Fruit fly (Drosophila melanogaster) whole organism, embryonic: ENCODE results near the gene CG46434.

Source experiments
- Atf-2 ChIP-seq: fragments of 200-800 bp; sonication (Bioruptor generic); optimal IDR thresholded peaks from 2 replicates; lab custom pipeline; 2016; ENCODE audit warnings: missing biosample characterization, missing genetic modification characterization
- Bdp1 ChIP-seq: fragments of 200-800 bp; sonication (Bioruptor generic); optimal IDR thresholded peaks from 3 replicates; lab custom pipeline; 2016; ENCODE audit warnings: missing biosample characterization, missing genetic modification characterization
- CG10543 ChIP-seq: fragments of 200-800 bp; sonication (Bioruptor generic); optimal IDR thresholded peaks from 3 replicates; lab custom pipeline; 2017; ENCODE audit warnings: missing biosample characterization, mild to moderate bottlenecking, missing genetic modification characterization, moderate library complexity
- CG10959 ChIP-seq: fragments of 200-800 bp; sonication (Bioruptor generic); IDR thresholded peaks from 2 replicates; pipeline ENCODE4 v1.3.6; 2022; ENCODE audit warnings: missing biosample characterization, missing genetic modification characterization
- CG11085 ChIP-seq: fragments of 200-800 bp; sonication (Bioruptor generic); IDR thresholded peaks from 2 replicates; pipeline ENCODE4 v1.3.6; 2022; ENCODE audit warnings: missing biosample characterization, missing genetic modification characterization
- CG13287 ChIP-seq: fragments of 200-800 bp; sonication (Bioruptor generic); IDR thresholded peaks from 2 replicates; pipeline ENCODE4 v1.3.6; 2022; ENCODE audit warnings: missing biosample characterization, missing genetic modification characterization; ENCODE audit not compliant: partially characterized antibody
- CG1647 ChIP-seq: fragments of 200-800 bp; sonication (Bioruptor generic); optimal IDR thresholded peaks from 3 replicates; lab custom pipeline; 2016; ENCODE audit warnings: missing biosample characterization, missing genetic modification characterization
- CG16779 ChIP-seq: fragments of 200-800 bp; sonication (Bioruptor generic); IDR thresholded peaks from 2 replicates; pipeline ENCODE4 v1.3.6; 2022; ENCODE audit warnings: missing biosample characterization, missing genetic modification characterization
- CG17612 ChIP-seq: fragments of 200-800 bp; sonication (Bioruptor generic); IDR thresholded peaks from 2 replicates; pipeline ENCODE4 v1.3.6; 2022; ENCODE audit warnings: missing biosample characterization, missing genetic modification characterization
- CG17829 ChIP-seq: fragments of 200-800 bp; optimal IDR thresholded peaks from 2 replicates; lab custom pipeline; 2019; ENCODE audit warnings: missing biosample characterization, mild to moderate bottlenecking, missing genetic modification characterization, moderate library complexity
- CG18011 ChIP-seq: fragments of 200-800 bp; sonication (Bioruptor generic); optimal IDR thresholded peaks from 2 replicates; lab custom pipeline; 2017; ENCODE audit warnings: missing biosample characterization, missing genetic modification characterization, mild to moderate bottlenecking, moderate library complexity, missing genotype
- CG2199 ChIP-seq: fragments of 200-800 bp; sonication (Bioruptor generic); IDR thresholded peaks from 3 replicates; pipeline ENCODE4 v1.3.6; 2022; ENCODE audit warnings: missing biosample characterization, missing genetic modification characterization
- CG30020 ChIP-seq: fragments of 200-800 bp; optimal IDR thresholded peaks from 2 replicates; lab custom pipeline; 2019; ENCODE audit warnings: missing biosample characterization, mild to moderate bottlenecking, missing genetic modification characterization, moderate library complexity
- CG31388 ChIP-seq: fragments of 200-800 bp; sonication (Bioruptor generic); optimal IDR thresholded peaks from 2 replicates; lab custom pipeline; 2016; ENCODE audit warnings: missing biosample characterization, missing genetic modification characterization
- CG3847 ChIP-seq: fragments of 200-800 bp; sonication (Bioruptor generic); IDR thresholded peaks from 2 replicates; pipeline ENCODE4 v1.3.6; 2022; ENCODE audit warnings: missing biosample characterization, missing genetic modification characterization
- CG4282 ChIP-seq: fragments of 200-800 bp; sonication (Bioruptor generic); optimal IDR thresholded peaks from 2 replicates; lab custom pipeline; 2016; ENCODE audit warnings: missing biosample characterization, missing genetic modification characterization
- CG4404 ChIP-seq: fragments of 200-800 bp; sonication (Bioruptor generic); IDR thresholded peaks from 2 replicates; pipeline ENCODE4 v1.3.6; 2022; ENCODE audit warnings: missing biosample characterization, missing genetic modification characterization
- CG4854 ChIP-seq: fragments of 200-800 bp; sonication (Bioruptor generic); optimal IDR thresholded peaks from 2 replicates; lab custom pipeline; 2016; ENCODE audit warnings: missing biosample characterization, missing genetic modification characterization, inconsistent platforms
- CG6813 ChIP-seq: fragments of 200-800 bp; sonication (Bioruptor generic); optimal IDR thresholded peaks from 2 replicates; lab custom pipeline; 2017; ENCODE audit warnings: missing biosample characterization, missing genetic modification characterization, mild to moderate bottlenecking, moderate library complexity, missing genetic modification reagents
- CG9817 ChIP-seq: fragments of 200-800 bp; sonication (Bioruptor generic); optimal IDR thresholded peaks from 2 replicates; lab custom pipeline; 2018; ENCODE audit warnings: missing biosample characterization, mild to moderate bottlenecking, missing genetic modification characterization, moderate library complexity
- CHES-1-like ChIP-seq: fragments of 200-800 bp; sonication (Bioruptor generic); optimal IDR thresholded peaks from 2 replicates; lab custom pipeline; 2016; ENCODE audit warnings: missing biosample characterization, missing genetic modification characterization
- CkIIα-i1 ChIP-seq: fragments of 200-800 bp; sonication (Bioruptor generic); IDR thresholded peaks from 2 replicates; pipeline ENCODE4 v1.3.6; 2022; ENCODE audit warnings: missing biosample characterization, missing genetic modification characterization
- CrebB ChIP-seq: fragments of 200-800 bp; sonication (Bioruptor generic); optimal IDR thresholded peaks from 3 replicates; lab custom pipeline; 2018; ENCODE audit warnings: missing biosample characterization, mild to moderate bottlenecking, missing genetic modification characterization
- Dll ChIP-seq: fragments of 200-800 bp; sonication (Bioruptor generic); IDR thresholded peaks from 4 replicates; pipeline ENCODE4 v1.3.6; 2022; ENCODE audit warnings: missing biosample characterization, missing genetic modification characterization; ENCODE audit not compliant: partially characterized antibody
- Ets97D ChIP-seq: fragments of 200-800 bp; sonication (Bioruptor generic); optimal IDR thresholded peaks from 3 replicates; lab custom pipeline; 2016; ENCODE audit warnings: missing biosample characterization, missing genetic modification characterization
- Lhr ChIP-seq: fragments of 200-800 bp; sonication (Bioruptor generic); optimal IDR thresholded peaks from 3 replicates; lab custom pipeline; 2017; ENCODE audit warnings: mild to moderate bottlenecking, missing biosample characterization, missing genetic modification reagents, missing genetic modification characterization
- Mad ChIP-seq: fragments of 200-800 bp; sonication (Bioruptor generic); optimal IDR thresholded peaks from 2 replicates; lab custom pipeline; 2016; ENCODE audit warnings: missing biosample characterization, missing genetic modification characterization
- Mrtf ChIP-seq: fragments of 200-800 bp; sonication (Bioruptor generic); IDR thresholded peaks from 3 replicates; pipeline ENCODE4 v1.3.6; 2022; ENCODE audit warnings: missing biosample characterization, missing genetic modification characterization
- Pdp1 ChIP-seq, 2 experiments: fragments of 200-800 bp; sonication (Bioruptor generic); optimal IDR thresholded peaks; 3 replicates each; lab custom pipeline; 2016; ENCODE audit warnings: missing biosample characterization in 2 of 2, missing genetic modification characterization in 2 of 2, mild to moderate bottlenecking in 1 of 2, moderate library complexity in 1 of 2
- ab ChIP-seq: fragments of 200-800 bp; sonication (Bioruptor generic); optimal IDR thresholded peaks from 2 replicates; lab custom pipeline; 2016; ENCODE audit warnings: missing biosample characterization, missing genetic modification characterization
- ase ChIP-seq: fragments of 200-800 bp; sonication (Bioruptor generic); IDR thresholded peaks from 3 replicates; pipeline ENCODE4 v1.3.6; 2022; ENCODE audit warnings: missing biosample characterization, missing genetic modification characterization
- btn ChIP-seq: fragments of 200-800 bp; sonication (Bioruptor generic); optimal IDR thresholded peaks from 2 replicates; lab custom pipeline; 2016; ENCODE audit warnings: missing biosample characterization, missing genetic modification characterization
- corto ChIP-seq: fragments of 200-800 bp; sonication (Bioruptor generic); optimal IDR thresholded peaks from 2 replicates; lab custom pipeline; 2016; ENCODE audit warnings: missing biosample characterization, mild to moderate bottlenecking, missing genetic modification characterization, moderate library complexity
- dan ChIP-seq: fragments of 200-800 bp; sonication (Bioruptor generic); IDR thresholded peaks from 2 replicates; pipeline ENCODE4 v1.3.6; 2022; ENCODE audit warnings: missing biosample characterization, missing genetic modification characterization
- danr ChIP-seq: fragments of 200-800 bp; sonication (Bioruptor generic); IDR thresholded peaks from 2 replicates; pipeline ENCODE4 v1.3.6; 2022; ENCODE audit warnings: missing biosample characterization, missing genetic modification characterization
- dmrt11E ChIP-seq: fragments of 200-800 bp; sonication (Bioruptor generic); optimal IDR thresholded peaks from 3 replicates; lab custom pipeline; 2018; ENCODE audit warnings: missing biosample characterization, mild to moderate bottlenecking, missing genetic modification characterization, moderate library complexity
- dmrt99B ChIP-seq: fragments of 200-800 bp; sonication (Bioruptor generic); optimal IDR thresholded peaks from 2 replicates; lab custom pipeline; 2018; ENCODE audit warnings: missing biosample characterization, mild to moderate bottlenecking, missing genetic modification characterization, moderate library complexity
- ems ChIP-seq: fragments of 200-800 bp; sonication (Bioruptor generic); optimal IDR thresholded peaks from 3 replicates; lab custom pipeline; 2016; ENCODE audit warnings: missing biosample characterization, missing genetic modification characterization
- exex ChIP-seq: fragments of 200-800 bp; sonication (Bioruptor generic); optimal IDR thresholded peaks from 4 replicates; lab custom pipeline; 2018; ENCODE audit warnings: missing biosample characterization, mild to moderate bottlenecking, missing genetic modification characterization, moderate library complexity
- fru ChIP-seq: fragments of >200 bp; optimal IDR thresholded peaks from 2 replicates; lab custom pipeline; 2017
- gsb ChIP-seq: fragments of 200-800 bp; sonication (Bioruptor generic); IDR thresholded peaks from 2 replicates; pipeline ENCODE4 v1.3.6; 2022; ENCODE audit warnings: missing biosample characterization, missing genetic modification characterization
- gsb-n ChIP-seq: fragments of 200-800 bp; sonication (Bioruptor generic); optimal IDR thresholded peaks from 3 replicates; lab custom pipeline; 2018; ENCODE audit warnings: missing biosample characterization, mild to moderate bottlenecking, missing genetic modification characterization
- lab ChIP-seq: fragments of 200-800 bp; sonication (Bioruptor generic); optimal IDR thresholded peaks from 3 replicates; lab custom pipeline; 2017; ENCODE audit warnings: missing biosample characterization, missing genetic modification characterization, mild to moderate bottlenecking, moderate library complexity, missing genetic modification reagents
- lov ChIP-seq, 2 experiments: fragments of 200-800 bp in 1 of 2; fragments of >200 bp in 1 of 2; sonication (Bioruptor generic) in 1 of 2; IDR thresholded peaks in 1 of 2; optimal IDR thresholded peaks in 1 of 2; 2 replicates in 1 of 2; 3 replicates in 1 of 2; pipeline versions ENCODE4 v1.3.6 to Lab custom; 2017 to 2022; ENCODE audit warnings: missing biosample characterization in 1 of 2, missing genetic modification characterization in 1 of 2
- seq ChIP-seq: fragments of 200-800 bp; sonication (Bioruptor generic); IDR thresholded peaks from 2 replicates; pipeline ENCODE4 v1.3.6; 2022; ENCODE audit warnings: missing biosample characterization, missing genetic modification characterization
- so ChIP-seq: fragments of 200-800 bp; sonication (Bioruptor generic); IDR thresholded peaks from 3 replicates; pipeline ENCODE4 v1.3.6; 2022; ENCODE audit warnings: missing biosample characterization, missing genetic modification characterization
- sqz ChIP-seq: fragments of 200-800 bp; sonication (Bioruptor generic); optimal IDR thresholded peaks from 3 replicates; lab custom pipeline; 2018; ENCODE audit warnings: missing biosample characterization, mild to moderate bottlenecking, missing genetic modification characterization
- ssp ChIP-seq: fragments of 200-800 bp; sonication (Bioruptor generic); IDR thresholded peaks from 2 replicates; pipeline ENCODE4 v1.3.6; 2022; ENCODE audit warnings: missing biosample characterization, missing genetic modification characterization
- tio ChIP-seq: fragments of 200-800 bp; sonication (Bioruptor generic); optimal IDR thresholded peaks from 2 replicates; lab custom pipeline; 2017; ENCODE audit warnings: missing biosample characterization, missing genetic modification characterization, inconsistent platforms
- vnd ChIP-seq: fragments of 200-800 bp; sonication (Bioruptor generic); IDR thresholded peaks from 3 replicates; pipeline ENCODE4 v1.3.6; 2022; ENCODE audit warnings: missing biosample characterization, missing genetic modification characterization; ENCODE audit not compliant: partially characterized antibody
- zf30C ChIP-seq: fragments of 200-800 bp; sonication (Bioruptor generic); optimal IDR thresholded peaks from 3 replicates; lab custom pipeline; 2018; ENCODE audit warnings: missing biosample characterization, mild to moderate bottlenecking, missing genetic modification characterization

CG46434 gene

DNA sequence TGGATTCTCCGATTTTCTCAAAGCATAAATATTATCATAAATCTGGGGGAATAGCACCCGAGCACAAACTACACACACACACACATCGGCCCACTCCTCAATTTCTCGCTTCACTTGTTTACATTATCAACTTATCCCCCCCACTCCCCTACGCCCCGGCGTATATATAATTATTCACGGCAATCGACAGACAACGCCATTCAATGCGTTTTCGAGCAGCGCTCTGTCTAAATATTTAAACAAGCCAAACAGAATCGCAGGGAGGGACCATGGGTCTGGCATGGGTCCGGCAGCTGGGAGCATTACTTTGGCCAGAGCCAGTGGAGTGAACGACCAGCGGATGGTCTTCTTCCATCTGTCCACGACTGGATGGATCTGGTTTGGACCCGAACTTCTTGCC, 31.6 kb upstream of the CG46434 start (continued):
- no peak for TF ChIP-seq CkIIα-i1
- no peak for TF ChIP-seq CG18011 (GFP tag; lab: Kevin White, UChicago)
- TF ChIP-seq Dll, result no peak
- TF ChIP-seq vnd, result no peak
- TF ChIP-seq Ets97D (GFP tag; lab: Kevin White, UChicago), result no peak
- TF ChIP-seq ems (GFP tag; lab: Kevin White, UChicago), result no peak
- TF ChIP-seq dan (GFP tag; lab: Robert Waterston, UW), result no peak
- peak; percentile 49 for TF ChIP-seq dmrt99B (tag; lab: Kevin White, UChicago)
- TF ChIP-seq CG4282 (GFP tag; lab: Kevin White, UChicago), result no peak
- TF ChIP-seq ab, result no peak
- TF ChIP-seq CG4854 (GFP tag; lab: Kevin White, UChicago), result no peak
- TF ChIP-seq Pdp1 (GFP tag; optimal IDR thresholded peaks at IDR 0.05; lab: Kevin White, UChicago), result peak; percentile 11 to 59
- TF ChIP-seq CG11085, result no peak
- TF ChIP-seq ssp (GFP tag; lab: Robert Waterston, UW), result peak; percentile 16; the same call in 1 of the 2 replicates
- no peak for TF ChIP-seq corto
- no peak for TF ChIP-seq CG16779 (GFP tag; lab: Robert Waterston, UW)
- no peak for TF ChIP-seq CG17829 (tag; lab: Kevin White, UChicago)
- TF ChIP-seq gsb, result 0 out of 2 replicates have a peak, but pooled peaks have one; percentile 19
- TF ChIP-seq lov (optimal IDR thresholded peaks at IDR 0.05; lab: Kevin White, UChicago), result no peak
- no peak for TF ChIP-seq lov (GFP tag; IDR thresholded peaks at IDR 0.05; lab: Robert Waterston, UW)
- TF ChIP-seq ase, result no peak
- 0 out of 3 replicates have a peak, but pooled peaks have one; percentile 38 for TF ChIP-seq so
- TF ChIP-seq zf30C (GFP tag; lab: Kevin White, UChicago), result no peak
- TF ChIP-seq exex (tag; lab: Kevin White, UChicago), result no peak
- no peak for TF ChIP-seq CHES-1-like (GFP tag; lab: Kevin White, UChicago)
- TF ChIP-seq gsb-n (tag; lab: Kevin White, UChicago), result peak; percentile 77
- 0 out of 3 replicates have a peak, but pooled peaks have one; percentile 76 for TF ChIP-seq CG2199 (GFP tag; lab: Robert Waterston, UW)
- peak; percentile 16 for TF ChIP-seq btn (GFP tag; lab: Kevin White, UChicago)
- no peak for TF ChIP-seq CG13287 (GFP tag; lab: Robert Waterston, UW)
- peak; percentile 75 for TF ChIP-seq CG10543
- peak; percentile 39 for TF ChIP-seq CG1647 (GFP tag; lab: Kevin White, UChicago)
- TF ChIP-seq lab (GFP tag; lab: Kevin White, UChicago), result peak; percentile 57
- peak; percentile 19 for TF ChIP-seq Bdp1
- TF ChIP-seq Atf-2 (GFP tag; lab: Kevin White, UChicago), result no peak
- TF ChIP-seq danr (GFP tag; lab: Robert Waterston, UW), result no peak
- peak; percentile 62 for TF ChIP-seq CG6813 (GFP tag; lab: Kevin White, UChicago)
- peak; percentile 18 for TF ChIP-seq Lhr (GFP tag; lab: Kevin White, UChicago)
- TF ChIP-seq dmrt11E (tag; lab: Kevin White, UChicago), result peak; percentile 10
- no peak for TF ChIP-seq CG9817
- peak; percentile 57 for TF ChIP-seq CrebB
- no peak for TF ChIP-seq CG3847
- no peak for TF ChIP-seq seq (GFP tag; lab: Robert Waterston, UW)
- no peak for TF ChIP-seq tio
- no peak for TF ChIP-seq Mrtf
- TF ChIP-seq CG30020 (tag; lab: Kevin White, UChicago), result no peak
- TF ChIP-seq CG31388 (GFP tag; lab: Kevin White, UChicago), result no peak
- 0 out of 2 replicates have a peak, but pooled peaks have one; percentile 21 for TF ChIP-seq CG17612 (GFP tag; lab: Robert Waterston, UW)
- peak; percentile 24 for TF ChIP-seq sqz (GFP tag; lab: Kevin White, UChicago)
- no peak for TF ChIP-seq CG4404
- TF ChIP-seq fru (lab: Kevin White, UChicago), result no peak
- TF ChIP-seq CG10959, result no peak
- peak; percentile 22 for TF ChIP-seq Mad (GFP tag; lab: Kevin White, UChicago)
